Worm (Caenorhabditis elegans): ENCODE results near the gene F47B10.8.

F47B10.8 gene

ce11 chrX:10902723-10903322 is 7.8 kb downstream of the F47B10.8 start, which contains the start of gene acbp-3:
acbp-3 (plus strand) TSS chrX:10903272.
- TF ChIP-seq ces-1 (GFP tag; optimal IDR thresholded peaks at IDR 0.05) (no peak), Y75B8A.6 (GFP tag; IDR thresholded peaks at IDR 0.05) (no peak), F26F4.8 (GFP tag; conservative IDR thresholded peaks at IDR 0.05) (no peak), skn-1 (tag; optimal IDR thresholded peaks at IDR 0.05) (no peak), attf-4 (tag; optimal IDR thresholded peaks at IDR 0.05) (no peak), madf-9 (GFP tag; conservative IDR thresholded peaks at IDR 0.05) (no peak), hmg-1.1 (GFP tag; IDR thresholded peaks at IDR 0.05) (no peak), madf-5 (GFP tag; IDR thresholded peaks at IDR 0.05) (no peak), Y48G9A.11 (GFP tag; IDR thresholded peaks at IDR 0.05) (no peak), vab-7 (GFP tag; IDR thresholded peaks at IDR 0.05) (no peak)

ce11 chrX:10901766-10902165 is 8.8 kb downstream of the F47B10.8 start:
- TF ChIP-seq mdl-1 (tag; optimal IDR thresholded peaks at IDR 0.05), result peak in 1 of 2 experiments; percentile 73
- no peak for TF ChIP-seq lin-29 (GFP tag; IDR thresholded peaks at IDR 0.05)
- peak; percentile 78 for TF ChIP-seq nhr-28 (tag; optimal IDR thresholded peaks at IDR 0.05)
- TF ChIP-seq php-3 (GFP tag; IDR thresholded peaks at IDR 0.05), result peak; percentile 61; the same call in 1 of the 2 replicates
- TF ChIP-seq hlh-30 (tag; optimal IDR thresholded peaks at IDR 0.05; ENCODE audit: insufficient read depth), result peak; percentile 66
- peak; percentile 79 for TF ChIP-seq pqm-1 (tag; optimal IDR thresholded peaks at IDR 0.05)
- TF ChIP-seq ctbp-1 (GFP tag; IDR thresholded peaks at IDR 0.05), result no peak
- peak; percentile 24 for TF ChIP-seq ztf-7 (tag; optimal IDR thresholded peaks at IDR 0.05)
- TF ChIP-seq dmd-6 (GFP tag; IDR thresholded peaks at IDR 0.05), result peak; percentile 79
- no peak for TF ChIP-seq nhr-41 (GFP tag; IDR thresholded peaks at IDR 0.05)
- peak; percentile 67 for TF ChIP-seq mxl-3 (GFP tag; optimal IDR thresholded peaks at IDR 0.05)
- no peak for TF ChIP-seq nhr-6 (tag; optimal IDR thresholded peaks at IDR 0.05)
- TF ChIP-seq hlh-11 (tag; optimal IDR thresholded peaks at IDR 0.05), result peak; percentile 83
- 0 out of 2 replicates have a peak, but pooled peaks have one; percentile 23 for TF ChIP-seq tra-1 (GFP tag; IDR thresholded peaks at IDR 0.05)
- no peak for TF ChIP-seq ces-1 (GFP tag; optimal IDR thresholded peaks at IDR 0.05)
- peak; percentile 24 for TF ChIP-seq zip-2 (tag; optimal IDR thresholded peaks at IDR 0.05)
- peak in 1 of 2 experiments; percentile 66 for TF ChIP-seq unc-62 (GFP tag; optimal IDR thresholded peaks at IDR 0.05 in 1 of 2)
- no peak for TF ChIP-seq unc-62 (tag; optimal IDR thresholded peaks at IDR 0.05)
- no peak for TF ChIP-seq mxl-2 (GFP tag; conservative IDR thresholded peaks at IDR 0.05)
- peak; percentile 43 for TF ChIP-seq nhr-48 (tag; optimal IDR thresholded peaks at IDR 0.05)
- TF ChIP-seq lin-1 (GFP tag; IDR thresholded peaks at IDR 0.05), result peak; percentile 74
- TF ChIP-seq nhr-102 (tag; optimal IDR thresholded peaks at IDR 0.05), result peak; percentile 5
- TF ChIP-seq dve-1 (tag; optimal IDR thresholded peaks at IDR 0.05; ENCODE audit: insufficient read depth), result peak; percentile 86
- no peak for TF ChIP-seq daf-16 (GFP tag; optimal IDR thresholded peaks at IDR 0.05)
- TF ChIP-seq daf-16 (tag; optimal IDR thresholded peaks at IDR 0.05), result peak; percentile 90

ce11 chrX:10900952-10901351 is 9.7 kb downstream of the F47B10.8 start:
- TF ChIP-seq nhr-111 (GFP tag; optimal IDR thresholded peaks at IDR 0.05) (no peak), nhr-48 (tag; optimal IDR thresholded peaks at IDR 0.05) (peak; percentile 19), hlh-30 (tag; optimal IDR thresholded peaks at IDR 0.05; ENCODE audit: insufficient read depth) (peak; percentile 49), hmg-1.1 (GFP tag; IDR thresholded peaks at IDR 0.05) (peak; percentile 69), madf-9 (GFP tag; conservative IDR thresholded peaks at IDR 0.05) (0 out of 2 replicates have a peak, but pooled peaks have one; percentile 23), nhr-28 (tag; optimal IDR thresholded peaks at IDR 0.05) (peak; percentile 83), dve-1 (tag; optimal IDR thresholded peaks at IDR 0.05; ENCODE audit: insufficient read depth) (peak; percentile 28), set-16 (GFP tag; IDR thresholded peaks at IDR 0.05) (no peak), mxl-3 (GFP tag; optimal IDR thresholded peaks at IDR 0.05) (peak; percentile 96), zip-11 (GFP tag; IDR thresholded peaks at IDR 0.05) (no peak), nhr-77 (tag; optimal IDR thresholded peaks at IDR 0.05) (peak; percentile 49), vab-7 (GFP tag; IDR thresholded peaks at IDR 0.05) (no peak), mes-2 (tag; optimal IDR thresholded peaks at IDR 0.05; ENCODE audit: poor library complexity, severe bottlenecking) (peak; percentile 39), fkh-10 (GFP tag; optimal IDR thresholded peaks at IDR 0.05) (peak; percentile 80), hlh-11 (tag; optimal IDR thresholded peaks at IDR 0.05) (peak; percentile 80), zip-2 (tag; optimal IDR thresholded peaks at IDR 0.05) (no peak), rbr-2 (tag; optimal IDR thresholded peaks at IDR 0.05) (peak; percentile 66), daf-16 (GFP tag; optimal IDR thresholded peaks at IDR 0.05) (peak in 1 of 2 experiments; percentile 77), daf-16 (tag; optimal IDR thresholded peaks at IDR 0.05) (peak; percentile 12), ceh-82 (tag; optimal IDR thresholded peaks at IDR 0.05) (no peak), mxl-2 (GFP tag; conservative IDR thresholded peaks at IDR 0.05) (no peak), tag-97 (GFP tag; IDR thresholded peaks at IDR 0.05) (no peak), unc-62 (GFP tag; optimal IDR thresholded peaks at IDR 0.05 in 1 of 2) (peak in 1 of 2 experiments; percentile 97), unc-62 (tag; optimal IDR thresholded peaks at IDR 0.05) (no peak), aha-1 (tag) (peak; percentile 99), mdl-1 (tag; optimal IDR thresholded peaks at IDR 0.05) (peak in 1 of 2 experiments; percentile 79), dmd-6 (GFP tag; IDR thresholded peaks at IDR 0.05) (peak; percentile 71), zfp-2 (tag; optimal IDR thresholded peaks at IDR 0.05) (no peak)

Measured in whole organism, L4 larva.